Worm (Caenorhabditis elegans): ENCODE measurements around the gene mif-2.

mif-2 gene

DNA sequence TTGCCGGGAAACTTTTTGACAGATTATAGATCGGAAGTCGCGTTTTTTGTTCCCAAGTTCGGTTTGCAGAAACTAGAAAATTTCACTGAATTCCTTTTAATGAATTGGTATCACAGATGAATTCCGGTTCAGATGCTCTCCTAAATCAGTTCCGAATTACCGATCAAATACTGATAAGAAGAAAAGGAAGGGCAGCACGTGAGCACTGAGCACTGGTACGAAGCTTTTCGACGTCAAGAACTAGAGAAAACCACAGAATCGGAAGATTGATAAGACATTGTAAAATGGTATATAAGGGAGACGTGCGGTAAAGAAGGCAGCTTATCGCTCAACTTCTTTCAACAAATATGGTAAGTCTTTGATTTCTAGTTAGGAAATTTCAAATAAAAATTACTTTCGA is 3.0 kb downstream of the mif-2 start, which contains the start of gene cpr-1:
cpr-1 (plus strand) TSS at position 319 of the 400 bp plus-strand sequence.
- no peak for TF ChIP-seq snpc-4 (tag; optimal IDR thresholded peaks at IDR 0.05)
- TF ChIP-seq sem-2 (GFP tag; optimal IDR thresholded peaks at IDR 0.05) = no peak
- no peak for TF ChIP-seq nhr-28 (tag; optimal IDR thresholded peaks at IDR 0.05)
- TF ChIP-seq blmp-1 (tag; optimal IDR thresholded peaks at IDR 0.05) = no peak
- TF ChIP-seq ces-1 (GFP tag; optimal IDR thresholded peaks at IDR 0.05) = no peak
- TF ChIP-seq unc-62 (GFP tag; optimal IDR thresholded peaks at IDR 0.05) = no peak
- TF ChIP-seq nhr-12 (tag; optimal IDR thresholded peaks at IDR 0.05) = no peak
- no peak for TF ChIP-seq bed-3 (GFP tag; optimal IDR thresholded peaks at IDR 0.05)
- TF ChIP-seq pha-4 (tag; optimal IDR thresholded peaks at IDR 0.05) = no peak
- TF ChIP-seq lin-13 (tag; optimal IDR thresholded peaks at IDR 0.05) = no peak
- TF ChIP-seq ceh-83 (GFP tag; optimal IDR thresholded peaks at IDR 0.05) = no peak
- no peak for TF ChIP-seq nhr-76 (tag; optimal IDR thresholded peaks at IDR 0.05)
- no peak for TF ChIP-seq mab-5 (tag; optimal IDR thresholded peaks at IDR 0.05)
- TF ChIP-seq zip-8 (tag; optimal IDR thresholded peaks at IDR 0.05) = no peak

DNA sequence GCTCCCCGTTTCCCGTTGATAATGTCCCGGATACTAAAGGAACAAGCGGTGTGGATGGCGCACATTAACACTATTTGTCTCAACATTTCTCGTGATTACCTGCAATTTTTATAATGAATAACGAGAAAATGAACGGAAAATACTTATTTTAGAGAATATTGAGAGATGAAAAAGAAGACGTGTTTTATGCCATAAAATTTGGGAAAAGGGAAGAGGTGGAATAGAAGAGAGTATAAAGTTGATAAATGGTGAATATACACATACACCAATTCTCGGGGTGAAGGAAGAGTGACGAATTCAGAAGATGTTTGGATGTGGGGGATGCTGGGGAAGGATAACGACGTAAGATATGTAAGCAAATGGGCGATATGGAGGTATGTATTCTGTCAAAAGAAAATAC is 13.5 kb downstream of the mif-2 start, which contains the start of gene F58H1.7:
F58H1.7 (minus strand) TSS at position 101 of the 400 bp plus-strand sequence.
- TF ChIP-seq ceh-39 (tag; optimal IDR thresholded peaks at IDR 0.05) = no peak
- TF ChIP-seq flh-1 (GFP tag; optimal IDR thresholded peaks at IDR 0.05) = no peak
- no peak for TF ChIP-seq tbx-8 (GFP tag; optimal IDR thresholded peaks at IDR 0.05)
- TF ChIP-seq mls-2 (tag; optimal IDR thresholded peaks at IDR 0.05) = no peak
- no peak for TF ChIP-seq elt-1 (tag; optimal IDR thresholded peaks at IDR 0.05; ENCODE audit: borderline replicate concordance, insufficient read depth)
- no peak for TF ChIP-seq unc-62 (GFP tag; optimal IDR thresholded peaks at IDR 0.05)

DNA sequence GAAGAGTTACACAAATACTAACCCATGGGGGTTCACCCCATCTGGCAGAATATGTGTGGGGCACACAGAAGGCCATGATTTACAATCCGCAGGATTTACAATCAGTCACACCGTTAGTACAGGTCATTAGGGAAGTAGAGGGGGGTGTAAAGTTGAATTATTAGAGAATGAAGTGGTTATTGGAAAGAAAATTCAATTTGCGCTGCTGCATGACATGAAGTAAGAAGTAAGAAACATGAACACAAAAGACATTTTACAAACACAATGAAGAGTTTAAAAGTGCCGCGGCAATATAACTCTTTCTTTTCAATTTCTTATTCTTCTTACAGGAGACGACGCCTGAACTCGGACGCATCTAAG is 17.4 kb downstream of the mif-2 start:
- TF ChIP-seq M03D4.4 (tag; optimal IDR thresholded peaks at IDR 0.05) (no peak), ceh-39 (tag; optimal IDR thresholded peaks at IDR 0.05) (no peak), flh-1 (GFP tag; optimal IDR thresholded peaks at IDR 0.05) (no peak), hlh-1 (tag; optimal IDR thresholded peaks at IDR 0.05) (no peak), lin-32 (GFP tag; optimal IDR thresholded peaks at IDR 0.05) (no peak), ham-2 (GFP tag; optimal IDR thresholded peaks at IDR 0.05) (no peak), cnd-1 (tag; optimal IDR thresholded peaks at IDR 0.05) (peak; percentile 48), nhr-28 (tag; optimal IDR thresholded peaks at IDR 0.05) (no peak), nhr-2 (tag; optimal IDR thresholded peaks at IDR 0.05) (peak; percentile 84), zip-8 (tag; optimal IDR thresholded peaks at IDR 0.05) (no peak), unc-62 (GFP tag; optimal IDR thresholded peaks at IDR 0.05) (peak; percentile 36), sptf-1 (tag; optimal IDR thresholded peaks at IDR 0.05) (peak; percentile 19), ces-1 (GFP tag; optimal IDR thresholded peaks at IDR 0.05) (peak; percentile 59)

DNA sequence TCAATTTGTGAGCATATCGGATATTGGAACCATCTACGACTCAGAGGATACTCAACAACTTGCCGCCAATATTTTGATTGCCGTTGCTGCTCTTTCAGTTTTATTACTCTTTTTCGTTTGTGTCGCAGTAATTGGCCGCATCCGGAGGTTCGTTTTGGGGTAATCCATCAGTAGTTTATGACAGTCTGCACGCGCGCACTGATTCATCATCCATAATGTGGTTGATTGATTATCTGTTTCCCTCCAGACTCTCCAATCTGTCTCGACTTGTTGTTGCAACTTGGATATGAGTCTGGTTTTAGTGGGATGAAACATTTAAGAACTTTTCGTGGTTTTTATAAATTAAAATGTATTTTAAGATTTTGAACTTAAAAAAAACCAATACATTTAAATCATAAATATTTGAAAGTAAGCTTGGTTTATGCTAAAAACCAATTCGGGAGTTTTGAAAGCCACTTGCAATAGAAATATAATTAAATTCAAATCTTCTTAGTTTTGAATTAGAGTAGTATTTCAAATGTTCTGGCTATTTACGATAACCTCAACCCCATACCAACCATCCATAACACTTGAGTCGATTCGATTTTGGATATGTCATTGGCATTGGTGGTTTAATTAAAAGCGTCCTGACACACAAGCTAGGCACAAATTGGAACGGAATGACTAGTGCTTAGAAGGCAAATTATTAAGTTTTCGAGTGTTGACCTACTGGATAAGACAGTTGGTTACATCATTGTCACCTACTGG is 18.0 kb downstream of the mif-2 start:
- no peak for TF ChIP-seq lin-32 (GFP tag; optimal IDR thresholded peaks at IDR 0.05)
- no peak for TF ChIP-seq nhr-12 (tag; optimal IDR thresholded peaks at IDR 0.05)
- no peak for TF ChIP-seq nhr-237 (tag; optimal IDR thresholded peaks at IDR 0.05)
- no peak for TF ChIP-seq nhr-28 (tag; optimal IDR thresholded peaks at IDR 0.05)
- no peak for TF ChIP-seq mep-1 (tag; optimal IDR thresholded peaks at IDR 0.05)
- no peak for TF ChIP-seq lsy-2 (tag; optimal IDR thresholded peaks at IDR 0.05)
- TF ChIP-seq lin-13 (tag; optimal IDR thresholded peaks at IDR 0.05) = no peak
- peak; percentile 63 for TF ChIP-seq ces-1 (GFP tag; optimal IDR thresholded peaks at IDR 0.05)
- no peak for TF ChIP-seq ceh-39 (tag; optimal IDR thresholded peaks at IDR 0.05)
- no peak for TF ChIP-seq tbx-8 (GFP tag; optimal IDR thresholded peaks at IDR 0.05)
- peak; percentile 62 for TF ChIP-seq unc-62 (GFP tag; optimal IDR thresholded peaks at IDR 0.05)
- TF ChIP-seq hlh-1 (tag; optimal IDR thresholded peaks at IDR 0.05) = no peak
- TF ChIP-seq nhr-2 (tag; optimal IDR thresholded peaks at IDR 0.05) = no peak

DNA sequence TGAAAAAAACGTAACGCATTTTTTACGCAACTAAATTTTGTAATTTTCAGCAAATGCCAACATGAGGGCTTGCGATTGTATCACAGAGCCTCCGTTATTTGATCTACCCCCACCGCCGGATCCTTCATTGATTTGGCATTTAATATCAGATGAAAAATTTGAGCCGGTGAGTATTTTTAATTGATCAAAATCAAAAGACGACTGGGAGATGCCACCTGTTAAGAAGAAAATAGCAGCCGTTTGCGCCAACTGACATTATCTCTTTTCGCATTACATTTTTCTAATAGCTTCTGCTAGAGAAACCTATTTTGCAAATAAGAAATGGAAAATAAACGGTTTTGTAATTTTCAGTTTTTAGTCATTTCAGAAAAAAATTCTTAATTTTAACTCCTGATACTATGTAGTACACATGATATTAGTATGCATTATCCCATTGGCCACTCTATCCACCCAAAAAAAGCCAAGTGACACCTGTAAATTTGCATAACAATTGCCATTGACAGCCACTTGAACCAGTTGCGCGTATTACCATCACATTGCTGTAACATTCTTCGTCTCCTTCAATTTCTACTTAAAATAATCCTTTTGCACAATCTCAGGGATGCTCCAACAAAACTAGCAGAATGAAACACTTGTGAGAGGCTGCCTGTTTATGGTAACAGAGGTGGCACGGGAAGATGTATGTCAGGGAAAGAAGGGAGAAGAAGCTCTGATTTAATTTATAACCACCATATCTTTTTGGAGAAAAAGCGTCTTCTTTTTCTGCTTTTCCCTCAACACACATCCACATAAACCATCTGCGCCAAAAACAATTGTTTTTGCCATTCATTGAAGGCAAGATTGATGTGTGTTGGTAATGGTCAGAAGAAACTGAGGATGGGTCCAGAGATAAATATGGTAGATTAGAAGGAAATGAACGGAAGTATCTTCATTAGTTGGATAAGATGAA is 19.6 kb downstream of the mif-2 start, which contains the start of gene F58H1.5:
F58H1.5 (plus strand) TSS at position 51 of the 949 bp plus-strand sequence.
- TF ChIP-seq unc-62 (GFP tag; optimal IDR thresholded peaks at IDR 0.05) = peak; percentile 1
- TF ChIP-seq unc-120 (tag; optimal IDR thresholded peaks at IDR 0.05; ENCODE audit: poor library complexity, severe bottlenecking) = peak; percentile 54
- TF ChIP-seq sptf-1 (tag; optimal IDR thresholded peaks at IDR 0.05) = no peak
- peak; percentile 71 for TF ChIP-seq ces-1 (GFP tag; optimal IDR thresholded peaks at IDR 0.05)
- TF ChIP-seq nhr-2 (tag; optimal IDR thresholded peaks at IDR 0.05) = peak; percentile 60
- peak; percentile 98 for TF ChIP-seq hlh-1 (tag; optimal IDR thresholded peaks at IDR 0.05)
- no peak for TF ChIP-seq ceh-43 (GFP tag; optimal IDR thresholded peaks at IDR 0.05)

Measured in whole organism, mixed stage, embryonic.